Fruit fly (Drosophila melanogaster) whole organism: ENCODE data around the gene RpL13A.

Experiments used
- Dll ChIP-seq: fragments of >200 bp; optimal IDR thresholded peaks from 2 replicates; lab custom pipeline; 2017
- EcR ChIP-seq, 2 experiments: fragments of >200 bp; optimal IDR thresholded peaks; 2 replicates each; lab custom pipeline; 2017; ENCODE audit warnings: missing biosample characterization in 2 of 2, missing genetic modification characterization in 2 of 2, missing genetic modification reagents in 2 of 2
- psq ChIP-seq: fragments of >200 bp; optimal IDR thresholded peaks from 2 replicates; lab custom pipeline; 2017
- usp ChIP-seq: fragments of >200 bp; optimal IDR thresholded peaks from 2 replicates; lab custom pipeline; 2017; ENCODE audit warnings: missing biosample characterization, missing genetic modification characterization, mixed read lengths

DNA sequence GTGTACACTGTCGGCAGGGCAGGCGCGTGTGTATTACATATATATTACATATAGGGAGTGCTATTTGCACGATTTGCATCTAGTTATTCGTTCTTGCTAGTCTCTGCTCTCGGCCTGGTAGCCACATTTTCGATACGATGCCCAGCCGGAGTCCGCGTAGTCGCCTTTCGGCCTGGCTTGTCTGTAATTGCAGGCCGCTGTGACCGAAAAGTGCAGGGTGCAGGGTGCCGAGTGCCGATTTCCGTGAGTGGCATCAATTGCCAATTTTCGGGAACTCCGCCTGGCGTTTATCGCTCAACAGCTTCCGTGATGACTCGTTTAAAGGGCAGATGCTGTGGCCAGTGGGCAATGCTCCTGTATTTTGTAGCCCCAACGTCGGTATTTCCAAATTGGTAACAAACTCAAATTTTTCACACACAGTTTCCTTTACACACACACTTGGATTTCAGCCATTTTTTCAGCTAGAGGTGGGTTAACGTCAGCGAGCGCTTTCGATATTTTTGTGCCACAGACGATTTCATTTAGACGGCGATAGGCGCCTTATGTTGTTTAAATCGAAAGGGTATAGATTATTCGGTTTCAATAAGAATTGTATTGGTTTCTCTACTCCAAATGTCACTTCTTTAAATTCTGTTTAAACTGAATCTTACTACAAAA, 36.3 kb upstream of the RpL13A start, which contains the start of gene CG2926:
- TF ChIP-seq EcR (GFP tag; optimal IDR thresholded peaks at IDR 0.05; lab: Kevin White, UChicago) (no peak), usp (GFP tag; lab: Kevin White, UChicago) (no peak), psq (lab: Kevin White, UChicago) (no peak), Dll (lab: Kevin White, UChicago) (no peak)
